Worm (Caenorhabditis elegans): Measurements from ENCODE around the gene irld-52.
"Not testable (repeated sequence)": the region's sequence is repeated elsewhere in the genome, so short reads cannot be mapped to it uniquely, and the experiment has no call there.

ce11 chrV:15807420-15807819 is 27.9 kb downstream of the irld-52 start, which contains the start of gene srsx-38:
- not testable (repeated sequence) for TF ChIP-seq pha-4 (tag; optimal IDR thresholded peaks at IDR 0.05); akir-1 (GFP tag; optimal IDR thresholded peaks at IDR 0.05); pbrm-1 (GFP tag; IDR thresholded peaks at IDR 0.05); ztf-3 (GFP tag; optimal IDR thresholded peaks at IDR 0.05); T07F8.4 (tag; optimal IDR thresholded peaks at IDR 0.05); him-1 (tag; optimal IDR thresholded peaks at IDR 0.05); ets-4 (GFP tag; optimal IDR thresholded peaks at IDR 0.05)
